Worm (Caenorhabditis elegans): ENCODE results near the gene npr-39.

DNA sequence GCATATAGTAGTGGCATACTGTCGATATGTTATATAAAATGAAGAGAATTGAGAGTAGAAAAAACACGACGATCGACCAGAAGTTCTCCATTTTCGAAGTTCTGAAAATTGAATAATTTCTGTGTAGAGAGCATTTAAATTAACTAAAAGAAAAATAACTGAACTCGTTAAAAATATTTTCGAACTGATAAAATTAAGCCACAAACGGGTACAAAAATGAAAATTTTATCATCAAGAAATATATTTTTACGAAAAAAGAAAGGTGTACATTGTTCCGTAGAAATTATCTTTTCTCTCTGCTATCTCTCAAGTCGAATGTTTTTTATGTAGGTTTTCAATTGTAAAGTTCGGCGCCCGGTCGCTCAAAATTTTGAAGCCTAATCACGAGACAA is 35.9 kb upstream of the npr-39 start, which contains the start of gene acl-2:
- TF ChIP-seq zip-11 (GFP tag; IDR thresholded peaks at IDR 0.05) (no peak), aha-1 (tag) (no peak), R02D3.7 (tag; optimal IDR thresholded peaks at IDR 0.05) (no peak), nhr-6 (tag; optimal IDR thresholded peaks at IDR 0.05) (no peak), hlh-30 (tag; optimal IDR thresholded peaks at IDR 0.05; ENCODE audit: insufficient read depth) (no peak), egl-27 (tag; optimal IDR thresholded peaks at IDR 0.05) (no peak), gei-8 (GFP tag; optimal IDR thresholded peaks at IDR 0.05) (no peak), nhr-25 (tag; optimal IDR thresholded peaks at IDR 0.05; ENCODE audit: borderline replicate concordance, insufficient read depth) (no peak), tra-1 (GFP tag; IDR thresholded peaks at IDR 0.05) (no peak), lsy-2 (tag; optimal IDR thresholded peaks at IDR 0.05) (no peak), zfp-3 (GFP tag; conservative IDR thresholded peaks at IDR 0.05) (no peak)

All from whole organism, L4 larva.